Fruit fly (Drosophila melanogaster): ENCODE results near the gene Eip75B.

Gene Eip75B

DNA sequence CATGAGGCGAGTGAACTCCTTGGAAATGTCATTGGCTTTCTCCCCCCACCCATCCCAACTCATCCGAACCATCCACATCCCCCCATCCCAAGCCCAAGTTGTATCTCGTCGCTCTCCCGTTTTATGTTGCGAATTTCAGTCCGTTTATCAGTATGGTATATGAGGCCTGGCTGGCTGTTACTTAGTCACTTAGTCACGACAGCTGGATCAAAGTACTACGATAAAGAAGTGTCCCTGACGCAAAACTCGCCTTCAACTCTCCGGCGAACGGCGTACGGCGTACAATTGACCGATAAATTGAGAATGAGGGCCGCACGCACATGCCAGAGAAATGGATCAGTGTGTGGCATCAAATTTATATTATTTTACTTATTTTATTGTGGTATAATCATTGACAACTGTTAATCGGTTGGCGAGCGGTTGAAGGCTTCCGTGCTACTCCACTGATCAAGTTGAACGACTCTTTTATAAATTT, 62.9 kb downstream of the Eip75B start:
- TF ChIP-seq cic (GFP tag; optimal IDR thresholded peaks at IDR 0.05) (no peak), tj (GFP tag; optimal IDR thresholded peaks at IDR 0.05) (no peak)

DNA sequence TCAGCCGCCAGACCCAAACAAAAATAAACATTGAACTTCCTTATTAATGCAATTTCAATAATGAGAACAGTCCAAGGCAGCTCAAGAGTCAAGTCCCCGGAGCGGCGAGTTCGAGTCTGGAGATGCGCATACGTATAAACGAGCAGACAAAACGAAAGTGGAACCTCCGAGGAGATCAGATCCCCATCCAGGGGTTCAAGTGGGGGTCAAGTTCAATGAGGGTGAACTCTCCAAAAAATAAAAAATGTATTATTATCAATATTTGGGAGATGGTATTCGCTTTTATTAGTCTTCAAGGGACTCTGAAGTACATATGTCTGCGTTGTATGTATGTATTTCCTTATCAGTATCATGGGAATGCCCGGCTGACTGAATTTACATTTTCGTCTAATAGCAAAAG, 63.6 kb downstream of the Eip75B start:
- TF ChIP-seq Mnt (GFP tag; optimal IDR thresholded peaks at IDR 0.05) (no peak), Clk (GFP tag; optimal IDR thresholded peaks at IDR 0.05) (no peak), CG33017 (tag; optimal IDR thresholded peaks at IDR 0.05) (no peak), toe (GFP tag; optimal IDR thresholded peaks at IDR 0.05) (no peak), CG5204 (GFP tag; optimal IDR thresholded peaks at IDR 0.05) (no peak), Crg-1 (GFP tag; optimal IDR thresholded peaks at IDR 0.05) (no peak), cic (GFP tag; optimal IDR thresholded peaks at IDR 0.05) (no peak), tj (GFP tag; optimal IDR thresholded peaks at IDR 0.05) (no peak)

DNA sequence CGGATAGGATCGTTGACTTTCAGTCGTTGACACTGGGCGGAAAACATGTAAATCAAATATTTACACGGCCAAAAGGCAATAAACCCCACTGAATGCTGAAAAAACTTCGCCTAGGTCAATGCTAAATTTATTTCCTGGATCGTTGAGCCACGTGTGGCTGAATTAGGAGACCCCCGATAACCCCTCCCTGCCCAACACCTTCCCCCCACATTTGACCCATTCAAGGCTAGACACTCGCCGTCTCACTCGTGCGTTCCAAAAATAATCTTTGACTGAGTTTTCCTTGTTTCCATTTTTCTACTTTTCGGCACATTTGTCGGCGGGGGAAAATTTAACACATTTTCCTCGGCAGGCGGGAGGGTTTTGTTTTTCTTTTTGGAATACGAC, 64.4 kb downstream of the Eip75B start:
- TF ChIP-seq CG1620 (GFP tag; optimal IDR thresholded peaks at IDR 0.05) (no peak), tj (GFP tag; optimal IDR thresholded peaks at IDR 0.05) (no peak), bab1 (GFP tag; optimal IDR thresholded peaks at IDR 0.05) (no peak), Hr96 (GFP tag; optimal IDR thresholded peaks at IDR 0.05) (no peak), cic (GFP tag; optimal IDR thresholded peaks at IDR 0.05) (no peak), ovo (GFP tag; optimal IDR thresholded peaks at IDR 0.05) (no peak), CG14711 (tag; optimal IDR thresholded peaks at IDR 0.05) (no peak), CG7045 (GFP tag; optimal IDR thresholded peaks at IDR 0.05) (no peak), CG12768 (GFP tag; optimal IDR thresholded peaks at IDR 0.05) (no peak), Clk (GFP tag; optimal IDR thresholded peaks at IDR 0.05) (no peak), CG7101 (tag; optimal IDR thresholded peaks at IDR 0.05) (no peak), toe (GFP tag; optimal IDR thresholded peaks at IDR 0.05) (no peak), Mnt (GFP tag; optimal IDR thresholded peaks at IDR 0.05) (no peak)

DNA sequence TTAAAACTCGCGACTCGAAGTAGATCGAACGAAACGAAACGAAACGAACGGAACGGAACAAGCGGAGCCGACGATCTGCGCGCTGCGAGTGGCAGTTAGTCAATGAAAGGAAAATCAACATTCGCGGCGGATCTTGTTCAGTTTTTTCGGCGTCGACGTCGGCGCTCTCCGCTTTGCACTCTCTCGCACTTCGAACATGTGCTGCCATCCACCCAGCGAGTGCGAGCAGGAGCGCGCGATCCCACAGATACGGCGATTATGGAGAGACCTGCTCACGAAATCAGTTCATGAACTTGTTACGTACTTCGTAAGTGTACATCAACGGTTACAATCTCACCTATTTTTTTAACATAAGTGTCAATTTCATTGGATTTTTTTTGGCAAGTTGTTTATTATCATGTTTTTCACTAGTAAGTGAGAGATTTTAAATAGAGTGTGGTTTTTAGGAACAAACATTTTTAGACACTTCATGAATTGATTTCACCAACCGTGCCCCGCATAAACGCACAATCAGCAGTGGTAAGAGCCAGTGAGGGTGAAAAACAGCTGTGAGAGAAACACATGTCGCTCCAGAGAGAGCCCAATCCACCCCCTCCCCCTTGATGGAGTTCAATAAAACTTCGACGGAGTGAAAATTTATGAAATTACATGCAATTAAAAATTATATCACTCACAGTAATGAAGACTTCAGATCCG, 64.9 kb downstream of the Eip75B start:
- TF ChIP-seq Mnt (GFP tag; optimal IDR thresholded peaks at IDR 0.05) (peak; percentile 88), cic (GFP tag; optimal IDR thresholded peaks at IDR 0.05) (peak; percentile 66), CG14711 (tag; optimal IDR thresholded peaks at IDR 0.05) (peak; percentile 76), kay (GFP tag; ENCODE audit: borderline replicate concordance) (no peak), CG1620 (GFP tag; optimal IDR thresholded peaks at IDR 0.05) (peak; percentile 31), Clk (GFP tag; optimal IDR thresholded peaks at IDR 0.05) (peak; percentile 58), bab1 (GFP tag; optimal IDR thresholded peaks at IDR 0.05) (peak; percentile 87), ovo (GFP tag; optimal IDR thresholded peaks at IDR 0.05) (peak; percentile 16), toe (GFP tag; optimal IDR thresholded peaks at IDR 0.05) (peak; percentile 77), CG11617 (GFP tag; optimal IDR thresholded peaks at IDR 0.05) (peak; percentile 95), CG5204 (GFP tag; optimal IDR thresholded peaks at IDR 0.05) (peak; percentile 85), pad (GFP tag; optimal IDR thresholded peaks at IDR 0.05) (peak; percentile 68), Crg-1 (GFP tag; optimal IDR thresholded peaks at IDR 0.05) (peak; percentile 65), CG7045 (GFP tag; optimal IDR thresholded peaks at IDR 0.05) (peak; percentile 82), cnc (optimal IDR thresholded peaks at IDR 0.05) (no peak), CG33017 (tag; optimal IDR thresholded peaks at IDR 0.05) (peak; percentile 79), Hr96 (GFP tag; optimal IDR thresholded peaks at IDR 0.05) (peak; percentile 90), tj (GFP tag; optimal IDR thresholded peaks at IDR 0.05) (peak; percentile 87), CG12768 (GFP tag; optimal IDR thresholded peaks at IDR 0.05) (peak; percentile 81), CG7101 (tag; optimal IDR thresholded peaks at IDR 0.05) (peak; percentile 86)

DNA sequence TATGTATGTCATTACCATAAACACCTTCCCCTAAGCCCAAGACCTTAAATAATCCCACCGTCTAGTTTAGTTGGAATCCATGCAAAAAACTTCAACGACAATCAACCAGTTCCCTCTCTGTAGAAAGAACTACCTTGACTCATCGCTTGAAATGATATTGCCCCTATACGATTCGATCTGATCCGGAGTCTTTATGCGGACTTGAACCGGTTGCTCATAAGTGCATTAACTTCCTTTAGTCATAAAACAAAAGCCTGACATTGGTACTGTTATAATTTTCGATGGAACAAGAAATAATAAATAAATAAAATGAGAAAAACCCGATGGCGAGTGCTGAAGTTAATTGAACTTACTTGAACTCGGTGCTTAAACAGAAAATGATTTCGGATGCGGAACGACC, 67.0 kb downstream of the Eip75B start:
- no peak for TF ChIP-seq CG7045 (GFP tag; optimal IDR thresholded peaks at IDR 0.05)
- TF ChIP-seq CG5204 (GFP tag; optimal IDR thresholded peaks at IDR 0.05) = no peak
- no peak for TF ChIP-seq Clk (GFP tag; optimal IDR thresholded peaks at IDR 0.05)
- no peak for TF ChIP-seq CG1620 (GFP tag; optimal IDR thresholded peaks at IDR 0.05)
- no peak for TF ChIP-seq toe (GFP tag; optimal IDR thresholded peaks at IDR 0.05)
- no peak for TF ChIP-seq cnc (optimal IDR thresholded peaks at IDR 0.05)

DNA sequence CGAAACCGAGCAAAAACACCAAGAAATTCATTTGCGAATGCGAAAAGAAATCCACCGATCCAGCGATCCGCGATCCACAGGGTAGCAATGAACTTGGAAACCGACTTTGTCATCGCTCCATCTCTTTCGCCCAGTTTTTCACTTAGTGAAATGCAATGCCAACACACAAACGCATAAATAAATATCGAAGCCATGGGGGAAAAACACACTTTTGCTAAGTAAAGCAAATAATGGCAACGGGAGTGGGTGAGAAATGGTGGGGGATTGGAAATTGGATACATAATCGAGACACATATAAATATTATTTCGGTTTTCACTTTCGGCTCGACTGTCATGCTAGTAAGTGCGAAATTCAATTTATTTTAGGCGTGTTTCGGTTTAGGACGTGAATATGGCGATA, 67.5 kb downstream of the Eip75B start:
- TF ChIP-seq tj (GFP tag; optimal IDR thresholded peaks at IDR 0.05) (peak; percentile 84), CG14711 (tag; optimal IDR thresholded peaks at IDR 0.05) (no peak), cic (GFP tag; optimal IDR thresholded peaks at IDR 0.05) (no peak), toe (GFP tag; optimal IDR thresholded peaks at IDR 0.05) (no peak), Mnt (GFP tag; optimal IDR thresholded peaks at IDR 0.05) (no peak), CG11617 (GFP tag; optimal IDR thresholded peaks at IDR 0.05) (no peak)

Measured in whole organism, adult.